Worm (Caenorhabditis elegans) whole organism, early embryonic: ENCODE data around the gene daf-11.

ENCODE experiments used
- ama-1 ChIP-seq: fragments of 150-350 bp; optimal IDR thresholded peaks from 2 replicates; lab custom pipeline; 2014
- ceh-36 ChIP-seq: sonication (generic microtip); optimal IDR thresholded peaks from 2 replicates; lab custom pipeline; 2016; ENCODE audit warnings: missing genetic modification characterization, inconsistent platforms, missing compliant biosample characterization
- ets-7 ChIP-seq: sonication (generic microtip); optimal IDR thresholded peaks from 2 replicates; lab custom pipeline; 2016; ENCODE audit warnings: missing genotype, missing genetic modification characterization, missing compliant biosample characterization
- hmbx-1 ChIP-seq: sonication (generic microtip); optimal IDR thresholded peaks from 2 replicates; lab custom pipeline; 2016; ENCODE audit warnings: mild to moderate bottlenecking, missing genetic modification characterization, missing compliant biosample characterization
- tbx-37 ChIP-seq: fragments of 200-800 bp; sonication (Bioruptor generic); conservative IDR thresholded peaks from 2 replicates; pipeline ENCODE4 v1.3.6; 2022; ENCODE audit warnings: missing genetic modification reagents, missing genetic modification characterization, missing compliant biosample characterization

ce11 chrV:11770053-11770517 lies 44.2 kb upstream of the daf-11 start, which contains the start of gene F55A11.4:
- TF ChIP-seq ama-1 (lab: Kevin White, UChicago) (peak; percentile 19), ets-7 (tag; lab: Kevin White, UChicago) (no peak), ceh-36 (tag; lab: Kevin White, UChicago) (peak; percentile 38), tbx-37 (no peak), hmbx-1 (tag; lab: Kevin White, UChicago) (no peak)
